Worm (Caenorhabditis elegans) whole organism, early embryonic: ENCODE results near the gene H12D21.10.

ENCODE experiments used
- aly-1 ChIP-seq: sonication (generic microtip); optimal IDR thresholded peaks from 2 replicates; lab custom pipeline; 2016; ENCODE audit warnings: missing genetic modification characterization, missing compliant biosample characterization
- ama-1 ChIP-seq: fragments of 150-350 bp; optimal IDR thresholded peaks from 2 replicates; lab custom pipeline; 2014
- ceh-13 ChIP-seq: fragments of 200-800 bp; sonication (Bioruptor generic); optimal IDR thresholded peaks from 2 replicates; lab custom pipeline; 2018; ENCODE audit warnings: mild to moderate bottlenecking, missing genetic modification characterization, missing compliant biosample characterization
- ets-7 ChIP-seq: sonication (generic microtip); optimal IDR thresholded peaks from 2 replicates; lab custom pipeline; 2016; ENCODE audit warnings: missing genotype, missing genetic modification characterization, missing compliant biosample characterization
- pes-1 ChIP-seq: fragments of 200-800 bp; sonication (Bioruptor generic); IDR thresholded peaks from 2 replicates; pipeline ENCODE4 v1.3.6; 2022; ENCODE audit warnings: missing genetic modification reagents, missing genetic modification characterization, missing compliant biosample characterization
- sea-1 ChIP-seq: fragments of 200-800 bp; sonication (Bioruptor generic); conservative IDR thresholded peaks from 2 replicates; pipeline ENCODE4 v1.3.6; 2022; ENCODE audit warnings: missing genetic modification characterization, missing compliant biosample characterization

ce11 chrV:14945697-14946096 lies 46.1 kb downstream of the H12D21.10 start, which contains the start of gene C30G7.3:
- TF ChIP-seq ets-7 (tag; lab: Kevin White, UChicago) = no peak
- no peak for TF ChIP-seq sea-1 (GFP tag; lab: Robert Waterston, UW)
- no peak for TF ChIP-seq ceh-13 (GFP tag; lab: Kevin White, UChicago)
- no peak for TF ChIP-seq ama-1 (lab: Kevin White, UChicago)
- no peak for TF ChIP-seq aly-1 (tag; lab: Kevin White, UChicago)
- no peak for TF ChIP-seq pes-1 (GFP tag; lab: Robert Waterston, UW)
